Fruit fly (Drosophila melanogaster) whole organism, embryonic: Measurements from ENCODE around the gene sbr.
A peak's percentile ranks its signal among the peaks of the same experiment; 100 is the strongest.

Experiments used
- Blimp-1 ChIP-seq: fragments of 200-800 bp; sonication (Bioruptor generic); optimal IDR thresholded peaks from 3 replicates; lab custom pipeline; 2018; ENCODE audit warnings: missing biosample characterization, missing genetic modification characterization, mild to moderate bottlenecking, moderate library complexity, missing genetic modification reagents
- Bteb2 ChIP-seq: fragments of 200-800 bp; sonication (Bioruptor generic); optimal IDR thresholded peaks from 2 replicates; lab custom pipeline; 2016; ENCODE audit warnings: missing biosample characterization, missing genetic modification characterization
- CG10321 ChIP-seq: fragments of 200-800 bp; sonication (Bioruptor generic); IDR thresholded peaks from 2 replicates; pipeline ENCODE4 v1.3.6; 2022; ENCODE audit warnings: missing biosample characterization, missing genetic modification characterization
- CG12769 ChIP-seq: fragments of 200-800 bp; sonication (Bioruptor generic); optimal IDR thresholded peaks from 2 replicates; lab custom pipeline; 2019; ENCODE audit warnings: missing biosample characterization, mild to moderate bottlenecking, missing genetic modification characterization, moderate library complexity
- CG12942 ChIP-seq: fragments of 200-800 bp; sonication (Bioruptor generic); optimal IDR thresholded peaks from 3 replicates; lab custom pipeline; 2016; ENCODE audit warnings: missing biosample characterization, missing genetic modification characterization
- CG13287 ChIP-seq: fragments of 200-800 bp; sonication (Bioruptor generic); IDR thresholded peaks from 2 replicates; pipeline ENCODE4 v1.3.6; 2022; ENCODE audit warnings: missing biosample characterization, missing genetic modification characterization; ENCODE audit not compliant: partially characterized antibody
- CG13624 ChIP-seq: fragments of 200-800 bp; sonication (Bioruptor generic); optimal IDR thresholded peaks from 2 replicates; lab custom pipeline; 2016; ENCODE audit warnings: missing biosample characterization, missing genetic modification characterization
- CG17328 ChIP-seq: fragments of 200-800 bp; sonication (Bioruptor generic); IDR thresholded peaks from 2 replicates; pipeline ENCODE4 v1.3.6; 2022; ENCODE audit warnings: missing biosample characterization, missing genetic modification characterization
- CG3407 ChIP-seq: fragments of 200-800 bp; sonication (Bioruptor generic); optimal IDR thresholded peaks from 2 replicates; lab custom pipeline; 2018; ENCODE audit warnings: missing biosample characterization, mild to moderate bottlenecking, missing genetic modification characterization
- CG3838 ChIP-seq: fragments of 200-800 bp; sonication (Bioruptor generic); optimal IDR thresholded peaks from 3 replicates; lab custom pipeline; 2016; ENCODE audit warnings: missing biosample characterization, missing genetic modification characterization
- CG42726 ChIP-seq: fragments of 200-800 bp; sonication (Bioruptor generic); IDR thresholded peaks from 2 replicates; pipeline ENCODE4 v1.3.6; 2022; ENCODE audit warnings: missing biosample characterization, missing genetic modification characterization; ENCODE audit not compliant: partially characterized antibody
- CG4707 ChIP-seq: fragments of 200-800 bp; sonication (Bioruptor generic); optimal IDR thresholded peaks from 2 replicates; lab custom pipeline; 2018; ENCODE audit warnings: missing biosample characterization, mild to moderate bottlenecking, missing genetic modification characterization, moderate library complexity
- CG4730 ChIP-seq: fragments of 200-800 bp; sonication (Bioruptor generic); IDR thresholded peaks from 2 replicates; pipeline ENCODE4 v1.3.6; 2022; ENCODE audit warnings: missing biosample characterization, missing genetic modification characterization
- CG5245 ChIP-seq: fragments of 200-800 bp; sonication (Bioruptor generic); optimal IDR thresholded peaks from 3 replicates; lab custom pipeline; 2016; ENCODE audit warnings: missing biosample characterization, missing genetic modification characterization
- CG6654 ChIP-seq: fragments of 200-800 bp; sonication (Bioruptor generic); optimal IDR thresholded peaks from 2 replicates; lab custom pipeline; 2017; ENCODE audit warnings: missing biosample characterization, mild to moderate bottlenecking, missing genetic modification characterization
- CG6689 ChIP-seq: fragments of 200-800 bp; sonication (Bioruptor generic); IDR thresholded peaks from 2 replicates; pipeline ENCODE4 v1.3.6; 2022; ENCODE audit warnings: missing biosample characterization, missing genetic modification characterization
- CG8089 ChIP-seq: fragments of 200-800 bp; sonication (Bioruptor generic); optimal IDR thresholded peaks from 3 replicates; lab custom pipeline; 2016; ENCODE audit warnings: missing biosample characterization, missing genetic modification characterization
- CG8290 ChIP-seq, 3 experiments: fragments of 200-800 bp; sonication (Bioruptor generic); optimal IDR thresholded peaks; 2 replicates each; lab custom pipeline; 2016 to 2019; ENCODE audit warnings: missing biosample characterization in 3 of 3, missing genetic modification characterization in 3 of 3, mild to moderate bottlenecking in 2 of 3, moderate library complexity in 1 of 3
- CG9727 ChIP-seq: fragments of 200-800 bp; sonication (Bioruptor generic); optimal IDR thresholded peaks from 3 replicates; lab custom pipeline; 2017; ENCODE audit warnings: missing biosample characterization, mild to moderate bottlenecking, missing genetic modification characterization
- CTCF ChIP-seq: fragments of 200-800 bp; sonication (Bioruptor generic); optimal IDR thresholded peaks from 2 replicates; lab custom pipeline; 2017; ENCODE audit warnings: missing biosample characterization, mild to moderate bottlenecking, missing genetic modification characterization, moderate library complexity
- D19B ChIP-seq: fragments of 200-800 bp; sonication (Bioruptor generic); optimal IDR thresholded peaks from 2 replicates; lab custom pipeline; 2017; ENCODE audit warnings: missing biosample characterization, mild to moderate bottlenecking, missing genetic modification characterization
- Fer1 ChIP-seq: fragments of 200-800 bp; sonication (Bioruptor generic); optimal IDR thresholded peaks from 2 replicates; lab custom pipeline; 2017; ENCODE audit warnings: missing biosample characterization, mild to moderate bottlenecking, missing genetic modification characterization
- Gsc ChIP-seq: fragments of 200-800 bp; sonication (Bioruptor generic); IDR thresholded peaks from 2 replicates; pipeline ENCODE4 v1.3.6; 2022; ENCODE audit warnings: missing biosample characterization, missing genetic modification characterization
- Mrtf ChIP-seq: fragments of 200-800 bp; sonication (Bioruptor generic); IDR thresholded peaks from 3 replicates; pipeline ENCODE4 v1.3.6; 2022; ENCODE audit warnings: missing biosample characterization, missing genetic modification characterization
- NFAT ChIP-seq: fragments of 200-800 bp; sonication (Bioruptor generic); IDR thresholded peaks from 2 replicates; pipeline ENCODE4 v1.3.6; 2022; ENCODE audit warnings: missing biosample characterization, missing genetic modification characterization
- Sin3A ChIP-seq: fragments of >200 bp; optimal IDR thresholded peaks from 2 replicates; lab custom pipeline; 2018
- Taf1 ChIP-seq: fragments of 200-800 bp; sonication (Bioruptor generic); IDR thresholded peaks from 2 replicates; pipeline ENCODE4 v1.3.6; 2022; ENCODE audit warnings: missing biosample characterization, missing genetic modification characterization
- Vsx1 ChIP-seq: fragments of 200-800 bp; sonication (Bioruptor generic); optimal IDR thresholded peaks from 2 replicates; lab custom pipeline; 2017; ENCODE audit warnings: missing biosample characterization, mild to moderate bottlenecking, missing genetic modification characterization, missing genetic modification reagents
- YL-1 ChIP-seq: fragments of 200-800 bp; sonication (Bioruptor generic); optimal IDR thresholded peaks from 3 replicates; lab custom pipeline; 2017; ENCODE audit warnings: missing biosample characterization, mild to moderate bottlenecking, missing genetic modification characterization
- ac ChIP-seq: fragments of 200-800 bp; sonication (Bioruptor generic); optimal IDR thresholded peaks from 3 replicates; lab custom pipeline; 2017; ENCODE audit warnings: missing biosample characterization, mild to moderate bottlenecking, missing genetic modification characterization
- al ChIP-seq: fragments of 200-800 bp; sonication (Bioruptor generic); IDR thresholded peaks from 2 replicates; pipeline ENCODE4 v1.3.6; 2022; ENCODE audit warnings: missing biosample characterization, missing genetic modification characterization
- aop ChIP-seq: fragments of 200-800 bp; sonication (Bioruptor generic); IDR thresholded peaks from 2 replicates; pipeline ENCODE4 v1.3.6; 2022; ENCODE audit warnings: missing biosample characterization, missing genetic modification characterization
- cato ChIP-seq: fragments of 200-800 bp; sonication (Bioruptor generic); optimal IDR thresholded peaks from 2 replicates; lab custom pipeline; 2016; ENCODE audit warnings: missing biosample characterization, missing genetic modification characterization, borderline replicate concordance
- caup ChIP-seq: fragments of 200-800 bp; sonication (Bioruptor generic); optimal IDR thresholded peaks from 3 replicates; lab custom pipeline; 2017; ENCODE audit warnings: missing biosample characterization, mild to moderate bottlenecking, missing genetic modification characterization, moderate library complexity; ENCODE audit not compliant: severe bottlenecking
- crol ChIP-seq: fragments of 200-800 bp; sonication (Bioruptor generic); IDR thresholded peaks from 2 replicates; pipeline ENCODE4 v1.3.6; 2022; ENCODE audit warnings: missing biosample characterization, missing genetic modification characterization
- crp ChIP-seq, 2 experiments: fragments of 200-800 bp; sonication (Bioruptor generic); optimal IDR thresholded peaks; 2 replicates in 1 of 2; 3 replicates in 1 of 2; lab custom pipeline; 2017; ENCODE audit warnings: missing biosample characterization in 2 of 2, missing genetic modification characterization in 2 of 2, mild to moderate bottlenecking in 1 of 2, moderate library complexity in 1 of 2
- dm ChIP-seq: fragments of 200-800 bp; sonication (Bioruptor generic); optimal IDR thresholded peaks from 3 replicates; lab custom pipeline; 2016; ENCODE audit warnings: missing biosample characterization, missing genetic modification characterization
- dysf ChIP-seq: fragments of 200-800 bp; sonication (Bioruptor generic); IDR thresholded peaks from 3 replicates; pipeline ENCODE4 v1.3.6; 2022; ENCODE audit warnings: missing biosample characterization, missing genetic modification characterization
- en ChIP-seq: fragments of 200-800 bp; sonication (Bioruptor generic); optimal IDR thresholded peaks from 2 replicates; lab custom pipeline; 2016; ENCODE audit warnings: missing biosample characterization, missing genetic modification characterization
- ftz-f1 ChIP-seq: fragments of 200-800 bp; sonication (Bioruptor generic); optimal IDR thresholded peaks from 2 replicates; lab custom pipeline; 2016; ENCODE audit warnings: missing biosample characterization, missing genetic modification characterization
- fu2 ChIP-seq: fragments of 200-800 bp; sonication (Bioruptor generic); optimal IDR thresholded peaks from 2 replicates; lab custom pipeline; 2016; ENCODE audit warnings: missing biosample characterization, missing genetic modification characterization
- gro ChIP-seq: fragments of 200-800 bp; sonication (Bioruptor generic); optimal IDR thresholded peaks from 2 replicates; lab custom pipeline; 2016; ENCODE audit warnings: missing biosample characterization, missing genetic modification characterization
- hbn ChIP-seq: fragments of 200-800 bp; sonication (Bioruptor generic); IDR thresholded peaks from 2 replicates; pipeline ENCODE4 v1.3.6; 2022; ENCODE audit warnings: missing biosample characterization, missing genetic modification characterization; ENCODE audit not compliant: partially characterized antibody
- inv ChIP-seq: fragments of 200-800 bp; sonication (Bioruptor generic); IDR thresholded peaks from 2 replicates; pipeline ENCODE4 v1.3.6; 2022; ENCODE audit warnings: missing biosample characterization, missing genetic modification characterization; ENCODE audit not compliant: partially characterized antibody
- p53 ChIP-seq: fragments of 200-800 bp; sonication (Bioruptor generic); optimal IDR thresholded peaks from 2 replicates; lab custom pipeline; 2016; ENCODE audit warnings: missing biosample characterization, missing genetic modification characterization
- pb ChIP-seq: fragments of 200-800 bp; sonication (Bioruptor generic); optimal IDR thresholded peaks from 3 replicates; lab custom pipeline; 2016; ENCODE audit warnings: missing biosample characterization, missing genetic modification characterization
- scrt ChIP-seq: fragments of 200-800 bp; sonication (Bioruptor generic); optimal IDR thresholded peaks from 2 replicates; lab custom pipeline; 2018; ENCODE audit warnings: missing biosample characterization, mild to moderate bottlenecking, missing genetic modification characterization, moderate library complexity
- sens ChIP-seq: fragments of 200-800 bp; sonication (Bioruptor generic); peaks from one replicate; lab custom pipeline; 2016; ENCODE audit warnings: missing biosample characterization, missing genetic modification characterization
- sob ChIP-seq: fragments of 200-800 bp; sonication (Bioruptor generic); IDR thresholded peaks from 2 replicates; pipeline ENCODE4 v1.3.6; 2022; ENCODE audit warnings: missing biosample characterization, missing genetic modification characterization
- tin ChIP-seq: fragments of 200-800 bp; sonication (Bioruptor generic); optimal IDR thresholded peaks from 3 replicates; lab custom pipeline; 2016; ENCODE audit warnings: missing biosample characterization, missing genetic modification characterization
- twi ChIP-seq: fragments of 200-800 bp; optimal IDR thresholded peaks from 2 replicates; lab custom pipeline; 2019; ENCODE audit warnings: missing biosample characterization, mild to moderate bottlenecking, missing genetic modification characterization, moderate library complexity
- z ChIP-seq: fragments of 200-800 bp; sonication (Bioruptor generic); IDR thresholded peaks from 3 replicates; pipeline ENCODE4 v1.3.6; 2022; ENCODE audit warnings: missing biosample characterization, missing genetic modification characterization

The sbr gene

dm6 chrX:10784330-10784778 lies 62.5 kb downstream of the sbr start:
- TF ChIP-seq Blimp-1 (GFP tag; lab: Kevin White, UChicago) (no peak), CG17328 (GFP tag; lab: Robert Waterston, UW) (0 out of 2 replicates have a peak, but pooled peaks have one; percentile 7), crp (GFP tag; optimal IDR thresholded peaks at IDR 0.05; lab: Kevin White, UChicago) (no peak), Bteb2 (GFP tag; lab: Kevin White, UChicago) (no peak), dysf (GFP tag; lab: Robert Waterston, UW) (no peak), gro (no peak), CG4707 (GFP tag; lab: Kevin White, UChicago) (no peak), scrt (GFP tag; lab: Kevin White, UChicago) (peak; percentile 94), twi (tag; lab: Kevin White, UChicago) (no peak), CG8089 (GFP tag; lab: Kevin White, UChicago) (no peak), p53 (no peak), CG42726 (GFP tag; lab: Robert Waterston, UW) (no peak), CG13287 (GFP tag; lab: Robert Waterston, UW) (0 out of 2 replicates have a peak, but pooled peaks have one; percentile 22), CTCF (GFP tag; lab: Kevin White, UChicago) (no peak), crol (peak; percentile 32; the same call in 1 of the 2 replicates), CG6654 (GFP tag; lab: Kevin White, UChicago) (no peak), al (GFP tag; lab: Robert Waterston, UW) (no peak), Fer1 (peak; percentile 8), NFAT (GFP tag; lab: Robert Waterston, UW) (no peak), sob (GFP tag; lab: Robert Waterston, UW) (no peak), CG3407 (GFP tag; lab: Kevin White, UChicago) (no peak), z (GFP tag; lab: Robert Waterston, UW) (no peak), cato (GFP tag; lab: Kevin White, UChicago) (no peak), CG9727 (GFP tag; lab: Kevin White, UChicago) (no peak), Taf1 (no peak), en (no peak), CG10321 (GFP tag; lab: Robert Waterston, UW) (no peak), caup (GFP tag; lab: Kevin White, UChicago) (peak; percentile 25), CG6689 (GFP tag; lab: Robert Waterston, UW) (no peak), hbn (GFP tag; lab: Robert Waterston, UW) (no peak), fu2 (GFP tag; lab: Kevin White, UChicago) (no peak), inv (GFP tag; lab: Robert Waterston, UW) (no peak), CG5245 (GFP tag; lab: Kevin White, UChicago) (no peak), sens (GFP tag; lab: Kevin White, UChicago) (peak; percentile 0), CG12942 (GFP tag; lab: Kevin White, UChicago) (no peak), CG3838 (GFP tag; lab: Kevin White, UChicago) (no peak), Mrtf (no peak), ac (GFP tag; lab: Kevin White, UChicago) (no peak), D19B (GFP tag; lab: Kevin White, UChicago) (no peak), Sin3A (lab: Kevin White, UChicago) (no peak), pb (no peak), dm (GFP tag; lab: Kevin White, UChicago) (no peak), ftz-f1 (peak; percentile 55), aop (GFP tag; lab: Robert Waterston, UW) (no peak), Gsc (GFP tag; lab: Robert Waterston, UW) (no peak), CG4730 (GFP tag; lab: Robert Waterston, UW) (no peak), YL-1 (GFP tag; lab: Kevin White, UChicago) (no peak), CG12769 (tag; lab: Kevin White, UChicago) (peak; percentile 20), tin (GFP tag; lab: Kevin White, UChicago) (no peak), CG8290 (GFP tag; optimal IDR thresholded peaks at IDR 0.05; lab: Kevin White, UChicago) (no peak), CG8290 (tag; optimal IDR thresholded peaks at IDR 0.05; lab: Kevin White, UChicago) (peak in 1 of 2 experiments; percentile 21), CG13624 (GFP tag; lab: Kevin White, UChicago) (no peak), Vsx1 (no peak)
